Worm (Caenorhabditis elegans) whole organism, L2 larva: ENCODE data around the gene M03F8.7.

Experiments
- ama-1 ChIP-seq: fragments of 150-350 bp; optimal IDR thresholded peaks from 2 replicates; lab custom pipeline; 2018; ENCODE audit warnings: inconsistent platforms
- blmp-1 ChIP-seq: sonication (generic microtip); optimal IDR thresholded peaks from 2 replicates; lab custom pipeline; 2017; ENCODE audit warnings: missing genetic modification characterization, mild to moderate bottlenecking, missing compliant biosample characterization, antibody characterized with exemption, moderate library complexity; ENCODE audit not compliant: insufficient read depth
- ceh-82 ChIP-seq: fragments of 150-350 bp; optimal IDR thresholded peaks from 2 replicates; lab custom pipeline; 2014; ENCODE audit warnings: missing biosample characterization, missing genetic modification characterization
- elt-1 ChIP-seq: fragments of 150-350 bp; optimal IDR thresholded peaks from 2 replicates; lab custom pipeline; 2014; ENCODE audit warnings: missing biosample characterization, missing genetic modification characterization
- elt-3 ChIP-seq: sonication (generic microtip); optimal IDR thresholded peaks from 2 replicates; lab custom pipeline; 2017; ENCODE audit warnings: missing biosample characterization, missing genetic modification characterization
- lin-13 ChIP-seq: fragments of 150-350 bp; optimal IDR thresholded peaks from 2 replicates; lab custom pipeline; 2014; ENCODE audit warnings: missing biosample characterization, missing genetic modification reagents, missing genetic modification characterization
- lin-39 ChIP-seq: fragments of 150-350 bp; optimal IDR thresholded peaks from 2 replicates; lab custom pipeline; 2014; ENCODE audit warnings: missing biosample characterization, missing genetic modification reagents, missing genetic modification characterization
- nhr-11 ChIP-seq: fragments of 150-350 bp; optimal IDR thresholded peaks from 2 replicates; lab custom pipeline; 2014; ENCODE audit warnings: missing biosample characterization, missing genetic modification characterization
- skn-1 ChIP-seq: sonication (generic microtip); optimal IDR thresholded peaks from 2 replicates; lab custom pipeline; 2017; ENCODE audit warnings: missing biosample characterization, missing genetic modification characterization
- snpc-4 ChIP-seq: fragments of 150-350 bp; optimal IDR thresholded peaks from 2 replicates; lab custom pipeline; 2014; ENCODE audit warnings: missing biosample characterization, missing genetic modification characterization
- unc-62 ChIP-seq: fragments of 150-350 bp; optimal IDR thresholded peaks from 2 replicates; lab custom pipeline; 2014; ENCODE audit warnings: missing biosample characterization, missing genetic modification reagents, missing genetic modification characterization

- no peak for TF ChIP-seq snpc-4
- no peak for TF ChIP-seq nhr-11 (tag; lab: Kevin White, UChicago)
- TF ChIP-seq blmp-1 (tag; lab: Kevin White, UChicago) = no peak
- no peak for TF ChIP-seq lin-13 (GFP tag; lab: Kevin White, UChicago)
- TF ChIP-seq ama-1 (lab: Kevin White, UChicago) = no peak
- no peak for TF ChIP-seq lin-39 (tag; lab: Kevin White, UChicago)
- no peak for TF ChIP-seq elt-1
- no peak for TF ChIP-seq elt-3 (tag; lab: Kevin White, UChicago)
- no peak for TF ChIP-seq ceh-82 (tag; lab: Kevin White, UChicago)
- TF ChIP-seq unc-62 (GFP tag; lab: Kevin White, UChicago) = no peak
- no peak for TF ChIP-seq skn-1 (tag; lab: Kevin White, UChicago)
Measured at ce11 chrV:5953086-5953485, 16.3 kb downstream of the M03F8.7 start.
